Fruit fly (Drosophila melanogaster) whole organism, embryonic: Measurements from ENCODE around the gene MSAmiP.

Experiments
- CG11560 ChIP-seq: fragments of 200-800 bp; sonication (Bioruptor generic); IDR thresholded peaks from 3 replicates; pipeline ENCODE4 v1.3.6; 2022; ENCODE audit warnings: missing biosample characterization, missing genetic modification characterization
- CG16863 ChIP-seq: fragments of 200-800 bp; sonication (Bioruptor generic); optimal IDR thresholded peaks from 3 replicates; lab custom pipeline; 2016; ENCODE audit warnings: missing biosample characterization, missing genetic modification characterization
- CG30431 ChIP-seq: fragments of 200-800 bp; sonication (Bioruptor generic); optimal IDR thresholded peaks from 2 replicates; lab custom pipeline; 2017; ENCODE audit warnings: missing biosample characterization, missing genetic modification characterization
- CG31388 ChIP-seq: fragments of 200-800 bp; sonication (Bioruptor generic); optimal IDR thresholded peaks from 2 replicates; lab custom pipeline; 2016; ENCODE audit warnings: missing biosample characterization, missing genetic modification characterization
- CG7556 ChIP-seq: fragments of 200-800 bp; sonication (Bioruptor generic); optimal IDR thresholded peaks from 2 replicates; lab custom pipeline; 2017; ENCODE audit warnings: missing biosample characterization, mild to moderate bottlenecking, missing genetic modification characterization
- Hsf ChIP-seq: fragments of 200-800 bp; sonication (Bioruptor generic); optimal IDR thresholded peaks from 3 replicates; lab custom pipeline; 2016; ENCODE audit warnings: missing biosample characterization, missing genetic modification characterization
- MTF-1 ChIP-seq: fragments of 200-800 bp; sonication (Bioruptor generic); optimal IDR thresholded peaks from 2 replicates; lab custom pipeline; 2018; ENCODE audit warnings: missing biosample characterization, mild to moderate bottlenecking, missing genetic modification characterization, borderline replicate concordance
- gsb ChIP-seq: fragments of 200-800 bp; sonication (Bioruptor generic); IDR thresholded peaks from 2 replicates; pipeline ENCODE4 v1.3.6; 2022; ENCODE audit warnings: missing biosample characterization, missing genetic modification characterization
- hb ChIP-seq: fragments of 200-800 bp; sonication (Bioruptor generic); IDR thresholded peaks from 3 replicates; pipeline ENCODE4 v1.3.6; 2022; ENCODE audit warnings: missing biosample characterization, missing genetic modification characterization; ENCODE audit not compliant: partially characterized antibody
- kni ChIP-seq: fragments of 200-800 bp; sonication (Bioruptor generic); optimal IDR thresholded peaks from 3 replicates; lab custom pipeline; 2017; ENCODE audit warnings: mild to moderate bottlenecking, missing biosample characterization, missing genetic modification reagents, missing genetic modification characterization
- pan ChIP-seq, 4 experiments: fragments of >200 bp in 3 of 4; fragments of 200-800 bp in 1 of 4; sonication (Bioruptor generic) in 1 of 4; optimal IDR thresholded peaks in 3 of 4; IDR thresholded peaks in 1 of 4; 2 replicates each; pipeline versions ENCODE4 v1.3.6 to Lab custom; 2017 to 2022; ENCODE audit warnings: missing biosample characterization in 2 of 4, missing genetic modification characterization in 2 of 4, mixed read lengths in 1 of 4
- wor ChIP-seq: fragments of 200-800 bp; sonication (Bioruptor generic); IDR thresholded peaks from 2 replicates; pipeline ENCODE4 v1.3.6; 2022; ENCODE audit warnings: missing biosample characterization, missing genetic modification characterization

DNA sequence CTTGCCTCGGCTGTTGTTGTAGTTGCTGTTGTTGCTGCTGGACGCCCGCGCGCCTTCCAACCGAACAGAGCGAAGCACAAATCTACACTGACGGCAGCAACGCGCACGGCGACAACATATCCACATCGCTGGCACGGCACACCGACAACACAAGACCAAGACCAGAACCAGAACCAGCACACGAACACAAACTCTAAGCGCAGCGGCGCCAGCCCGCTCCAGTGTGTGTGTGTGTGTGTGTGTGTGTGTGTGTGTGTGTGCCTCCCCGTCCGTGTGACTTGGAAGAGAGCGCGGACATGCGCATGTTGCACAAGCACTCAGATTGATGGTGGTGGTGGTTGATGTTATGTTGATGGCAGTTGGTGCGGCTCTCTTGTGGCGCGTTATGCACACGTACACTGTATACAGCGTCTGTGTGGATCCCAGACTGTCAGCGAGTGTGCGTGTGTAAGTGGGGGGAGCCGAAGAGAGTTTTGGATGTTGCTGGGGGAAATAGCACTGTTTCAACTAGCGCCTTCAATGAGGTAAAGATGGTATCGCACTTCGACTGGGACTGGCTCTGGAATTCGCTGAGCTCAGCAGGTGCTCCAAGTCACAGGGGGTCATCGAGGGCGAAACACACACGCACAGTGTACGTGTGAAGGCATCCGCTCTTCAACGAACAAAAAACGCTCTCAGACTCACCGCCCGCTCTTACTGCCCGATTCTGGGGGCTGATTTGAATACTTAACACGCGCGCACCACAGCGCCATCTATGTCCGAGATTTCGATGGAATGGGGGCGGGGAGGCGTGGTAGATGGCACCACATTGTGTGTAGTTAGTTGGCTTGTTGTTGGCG lies 38.3 kb upstream of the MSAmiP start:
- TF ChIP-seq CG11560 (tag; lab: Robert Waterston, UW) (no peak), CG30431 (GFP tag; lab: Kevin White, UChicago) (no peak), hb (GFP tag; lab: Robert Waterston, UW) (no peak), CG31388 (no peak), CG7556 (no peak), MTF-1 (GFP tag; lab: Kevin White, UChicago) (no peak), Hsf (GFP tag; lab: Kevin White, UChicago) (no peak), wor (GFP tag; lab: Robert Waterston, UW) (no peak), kni (GFP tag; lab: Kevin White, UChicago) (peak; percentile 70), pan (optimal IDR thresholded peaks at IDR 0.05; lab: Kevin White, UChicago) (no peak), pan (GFP tag; optimal IDR thresholded peaks at IDR 0.05 in 1 of 2, IDR thresholded peaks at IDR 0.05 in 1 of 2) (no peak), gsb (no peak), CG16863 (GFP tag; lab: Kevin White, UChicago) (no peak)
